Worm (Caenorhabditis elegans): Measurements from ENCODE around the gene fem-3.

- TF ChIP-seq dao-5 (tag; optimal IDR thresholded peaks at IDR 0.05) = no peak
- no peak for TF ChIP-seq him-1 (tag; optimal IDR thresholded peaks at IDR 0.05)
These were observed 24.6 kb upstream of the fem-3 start for ce11 chrIV:9080201-9080600.

All from whole organism, L4/young adult.